ENCODE assay signal across 2 fruit fly cellular contexts in genomic region chr3R:29990681-29991080, dm6.
TF ChIP-seq lines count a peak whose summit lies in the region.

No protein-coding gene starts in this region.

- no peak for TF ChIP-seq CTCF in whole organism, embryonic (GFP tag; optimal IDR thresholded peaks at IDR 0.05; lab: Kevin White, UChicago)

TF ChIP-seq in whole organism, embryonic, 481 proteins besides CTCF, POLR2A, EP300 and RAD21 (continues in another document):
- no peak for TF ChIP-seq Meics (GFP tag; optimal IDR thresholded peaks at IDR 0.05; lab: Kevin White, UChicago)
- no peak for TF ChIP-seq Usf (GFP tag; optimal IDR thresholded peaks at IDR 0.05; lab: Kevin White, UChicago)
- TF ChIP-seq Ada2b (GFP tag; IDR thresholded peaks at IDR 0.05; lab: Robert Waterston, UW): no peak
- no peak for TF ChIP-seq Deaf1 (tag; optimal IDR thresholded peaks at IDR 0.05; lab: Kevin White, UChicago)
- TF ChIP-seq Elba2 (GFP tag; optimal IDR thresholded peaks at IDR 0.05; lab: Kevin White, UChicago): no peak
- no peak for TF ChIP-seq Ets65A (GFP tag; lab: Kevin White, UChicago)
- no peak for TF ChIP-seq Bteb2 (GFP tag; optimal IDR thresholded peaks at IDR 0.05; lab: Kevin White, UChicago)
- TF ChIP-seq CG14667 (GFP tag; IDR thresholded peaks at IDR 0.05; lab: Robert Waterston, UW): no peak
- TF ChIP-seq z (GFP tag; IDR thresholded peaks at IDR 0.05; lab: Robert Waterston, UW): no peak
- no peak for TF ChIP-seq CG12744 (GFP tag; optimal IDR thresholded peaks at IDR 0.05; lab: Kevin White, UChicago)
- peak; percentile 38 for TF ChIP-seq caup (GFP tag; optimal IDR thresholded peaks at IDR 0.05; lab: Kevin White, UChicago; ENCODE audit: severe bottlenecking)
- no peak for TF ChIP-seq eyg (GFP tag; optimal IDR thresholded peaks at IDR 0.05; lab: Kevin White, UChicago)
- TF ChIP-seq mld (GFP tag; IDR thresholded peaks at IDR 0.05; lab: Robert Waterston, UW; ENCODE audit: partially characterized antibody): no peak
- no peak for TF ChIP-seq pfk (GFP tag; optimal IDR thresholded peaks at IDR 0.05; lab: Kevin White, UChicago)
- no peak for TF ChIP-seq Asciz (GFP tag; optimal IDR thresholded peaks at IDR 0.05; lab: Kevin White, UChicago)
- no peak for TF ChIP-seq pros (GFP tag; optimal IDR thresholded peaks at IDR 0.05; lab: Kevin White, UChicago)
- TF ChIP-seq HmgZ (tag; optimal IDR thresholded peaks at IDR 0.05; lab: Kevin White, UChicago): no peak
- TF ChIP-seq CG9817 (tag; optimal IDR thresholded peaks at IDR 0.05; lab: Kevin White, UChicago): no peak
- TF ChIP-seq CG15073 (GFP tag; optimal IDR thresholded peaks at IDR 0.05; lab: Kevin White, UChicago): no peak
- no peak for TF ChIP-seq CG9437 (GFP tag; optimal IDR thresholded peaks at IDR 0.05; lab: Kevin White, UChicago)
- peak; percentile 23 for TF ChIP-seq CG15514 (GFP tag; optimal IDR thresholded peaks at IDR 0.05; lab: Kevin White, UChicago)
- TF ChIP-seq twi (tag; optimal IDR thresholded peaks at IDR 0.05; lab: Kevin White, UChicago): no peak
- peak; percentile 0 for TF ChIP-seq BtbVII (GFP tag; optimal IDR thresholded peaks at IDR 0.05; lab: Kevin White, UChicago)
- no peak for TF ChIP-seq Bdp1 (GFP tag; optimal IDR thresholded peaks at IDR 0.05; lab: Kevin White, UChicago)
- TF ChIP-seq CG12236 (GFP tag; optimal IDR thresholded peaks at IDR 0.05; lab: Kevin White, UChicago): no peak
- peak; percentile 50 for TF ChIP-seq CG6765 (GFP tag; optimal IDR thresholded peaks at IDR 0.05; lab: Kevin White, UChicago)
- no peak for TF ChIP-seq Jarid2 (GFP tag; optimal IDR thresholded peaks at IDR 0.05; lab: Kevin White, UChicago)
- TF ChIP-seq az2 (GFP tag; optimal IDR thresholded peaks at IDR 0.05; lab: Kevin White, UChicago): no peak
- no peak for TF ChIP-seq unpg (GFP tag; optimal IDR thresholded peaks at IDR 0.05; lab: Kevin White, UChicago)
- no peak for TF ChIP-seq amos (GFP tag; IDR thresholded peaks at IDR 0.05; lab: Robert Waterston, UW; ENCODE audit: partially characterized antibody)
- no peak for TF ChIP-seq org-1 (GFP tag; optimal IDR thresholded peaks at IDR 0.05; lab: Kevin White, UChicago)
- no peak for TF ChIP-seq eve (GFP tag; optimal IDR thresholded peaks at IDR 0.05; lab: Kevin White, UChicago)
- TF ChIP-seq sens (GFP tag; lab: Kevin White, UChicago): peak; percentile 63
- TF ChIP-seq ftz-f1 (GFP tag; optimal IDR thresholded peaks at IDR 0.05; lab: Kevin White, UChicago): no peak
- TF ChIP-seq mirr (GFP tag; optimal IDR thresholded peaks at IDR 0.05; lab: Kevin White, UChicago): peak; percentile 17
- no peak for TF ChIP-seq Nf-YA (GFP tag; IDR thresholded peaks at IDR 0.05; lab: Robert Waterston, UW)
- no peak for TF ChIP-seq dan (GFP tag; IDR thresholded peaks at IDR 0.05; lab: Robert Waterston, UW)
- no peak for TF ChIP-seq zf30C (GFP tag; optimal IDR thresholded peaks at IDR 0.05; lab: Kevin White, UChicago)
- no peak for TF ChIP-seq tap (tag; optimal IDR thresholded peaks at IDR 0.05; lab: Kevin White, UChicago)
- TF ChIP-seq CG13296 (GFP tag; optimal IDR thresholded peaks at IDR 0.05; lab: Kevin White, UChicago): peak; percentile 8
- no peak for TF ChIP-seq CG9609 (GFP tag; optimal IDR thresholded peaks at IDR 0.05; lab: Kevin White, UChicago)
- TF ChIP-seq Awh (GFP tag; IDR thresholded peaks at IDR 0.05; lab: Robert Waterston, UW): no peak
- no peak for TF ChIP-seq CG13894 (tag; optimal IDR thresholded peaks at IDR 0.05; lab: Kevin White, UChicago)
- TF ChIP-seq CG8388 (GFP tag; optimal IDR thresholded peaks at IDR 0.05; lab: Kevin White, UChicago): no peak
- no peak for TF ChIP-seq Neu2 (GFP tag; optimal IDR thresholded peaks at IDR 0.05; lab: Kevin White, UChicago; ENCODE audit: borderline replicate concordance)
- TF ChIP-seq Drgx (GFP tag; IDR thresholded peaks at IDR 0.05; lab: Robert Waterston, UW): no peak
- TF ChIP-seq CG17328 (GFP tag; IDR thresholded peaks at IDR 0.05; lab: Robert Waterston, UW): no peak
- TF ChIP-seq Hr39 (optimal IDR thresholded peaks at IDR 0.05; lab: Kevin White, UChicago): no peak
- no peak for TF ChIP-seq NfI (GFP tag; optimal IDR thresholded peaks at IDR 0.05; lab: Kevin White, UChicago)

TF ChIP-seq in whole organism, prepupa, 60 proteins besides CTCF, POLR2A, EP300 and RAD21:
- TF ChIP-seq CG6792 (GFP tag; optimal IDR thresholded peaks at IDR 0.05; lab: Kevin White, UChicago): no peak
- TF ChIP-seq fkh (GFP tag; optimal IDR thresholded peaks at IDR 0.05; lab: Kevin White, UChicago): peak; percentile 67
- TF ChIP-seq topi (GFP tag; optimal IDR thresholded peaks at IDR 0.05; lab: Kevin White, UChicago): no peak
- no peak for TF ChIP-seq Sox14 (GFP tag; optimal IDR thresholded peaks at IDR 0.05; lab: Kevin White, UChicago)
- TF ChIP-seq CG34406 (GFP tag; optimal IDR thresholded peaks at IDR 0.05; lab: Kevin White, UChicago): no peak
- TF ChIP-seq Ets21C (GFP tag; optimal IDR thresholded peaks at IDR 0.05; lab: Kevin White, UChicago): no peak
- no peak for TF ChIP-seq dsx (GFP tag; optimal IDR thresholded peaks at IDR 0.05; lab: Kevin White, UChicago; ENCODE audit: poor library complexity, severe bottlenecking)
